Fruit fly (Drosophila melanogaster) whole organism, embryonic: ENCODE measurements around the gene CG9643.
A peak's percentile ranks its signal among the peaks of the same experiment; 100 is the strongest.

Source experiments
- Aef1 ChIP-seq: fragments of 200-800 bp; sonication (Bioruptor generic); IDR thresholded peaks from 3 replicates; pipeline ENCODE4 v1.3.6; 2022; ENCODE audit warnings: missing biosample characterization, missing genetic modification characterization
- Atf3 ChIP-seq: fragments of 200-800 bp; sonication (Bioruptor generic); optimal IDR thresholded peaks from 3 replicates; lab custom pipeline; 2016; ENCODE audit warnings: missing biosample characterization, missing genetic modification characterization
- Awh ChIP-seq: fragments of 200-800 bp; sonication (Bioruptor generic); IDR thresholded peaks from 2 replicates; pipeline ENCODE4, ENCODE4 v1.3.6; 2022; ENCODE audit warnings: missing biosample characterization, missing genetic modification characterization
- CG10321 ChIP-seq: fragments of 200-800 bp; sonication (Bioruptor generic); IDR thresholded peaks from 2 replicates; pipeline ENCODE4 v1.3.6; 2022; ENCODE audit warnings: missing biosample characterization, missing genetic modification characterization
- CG10543 ChIP-seq: fragments of 200-800 bp; sonication (Bioruptor generic); optimal IDR thresholded peaks from 3 replicates; lab custom pipeline; 2017; ENCODE audit warnings: missing biosample characterization, mild to moderate bottlenecking, missing genetic modification characterization, moderate library complexity
- CG11093 ChIP-seq: fragments of 200-800 bp; sonication (Bioruptor generic); IDR thresholded peaks from 3 replicates; pipeline ENCODE4 v1.3.6; 2022; ENCODE audit warnings: missing biosample characterization, missing genetic modification characterization
- CG11696 ChIP-seq: fragments of 200-800 bp; sonication (Bioruptor generic); IDR thresholded peaks from 2 replicates; pipeline ENCODE4 v1.3.6; 2022; ENCODE audit warnings: missing biosample characterization, missing genetic modification characterization
- CG12104 ChIP-seq: fragments of 200-800 bp; sonication (Bioruptor generic); optimal IDR thresholded peaks from 3 replicates; lab custom pipeline; 2016; ENCODE audit warnings: missing biosample characterization, missing genetic modification characterization
- CG12236 ChIP-seq: fragments of 200-800 bp; sonication (Bioruptor generic); optimal IDR thresholded peaks from 2 replicates; lab custom pipeline; 2016; ENCODE audit warnings: missing biosample characterization, missing genetic modification characterization
- CG14667 ChIP-seq: fragments of 200-800 bp; sonication (Bioruptor generic); IDR thresholded peaks from 2 replicates; pipeline ENCODE4 v1.3.6; 2022; ENCODE audit warnings: missing biosample characterization, missing genetic modification characterization
- CG16813 ChIP-seq: fragments of 200-800 bp; sonication (Bioruptor generic); IDR thresholded peaks from 3 replicates; pipeline ENCODE4 v1.3.6; 2022; ENCODE audit warnings: missing biosample characterization, missing genetic modification characterization; ENCODE audit not compliant: partially characterized antibody
- CG34224 ChIP-seq: fragments of 200-800 bp; sonication (Bioruptor generic); IDR thresholded peaks from 3 replicates; pipeline ENCODE4 v1.3.6; 2022; ENCODE audit warnings: missing biosample characterization, missing genetic modification characterization; ENCODE audit not compliant: partially characterized antibody
- CG4282 ChIP-seq: fragments of 200-800 bp; sonication (Bioruptor generic); optimal IDR thresholded peaks from 2 replicates; lab custom pipeline; 2016; ENCODE audit warnings: missing biosample characterization, missing genetic modification characterization
- CG4328 ChIP-seq: fragments of 200-800 bp; sonication (Bioruptor generic); optimal IDR thresholded peaks from 3 replicates; lab custom pipeline; 2017; ENCODE audit warnings: missing biosample characterization, missing genetic modification reagents, missing genetic modification characterization
- CG4707 ChIP-seq: fragments of 200-800 bp; sonication (Bioruptor generic); optimal IDR thresholded peaks from 2 replicates; lab custom pipeline; 2018; ENCODE audit warnings: missing biosample characterization, mild to moderate bottlenecking, missing genetic modification characterization, moderate library complexity
- CG7357 ChIP-seq: fragments of 200-800 bp; sonication (Bioruptor generic); IDR thresholded peaks from 3 replicates; pipeline ENCODE4 v1.3.6; 2022; ENCODE audit warnings: missing biosample characterization, missing genetic modification characterization
- CG7987 ChIP-seq: fragments of 200-800 bp; sonication (Bioruptor generic); optimal IDR thresholded peaks from 2 replicates; lab custom pipeline; 2018; ENCODE audit warnings: missing biosample characterization, mild to moderate bottlenecking, missing genetic modification characterization, moderate library complexity
- CG9797 ChIP-seq: fragments of 200-800 bp; sonication (Bioruptor generic); optimal IDR thresholded peaks from 3 replicates; lab custom pipeline; 2018; ENCODE audit warnings: missing biosample characterization, mild to moderate bottlenecking, missing genetic modification characterization
- CG9932 ChIP-seq: fragments of 200-800 bp; sonication (Bioruptor generic); IDR thresholded peaks from 2 replicates; pipeline ENCODE4 v1.3.6; 2022; ENCODE audit warnings: missing biosample characterization, missing genetic modification characterization
- E2f2 ChIP-seq: fragments of 200-800 bp; sonication (Bioruptor generic); IDR thresholded peaks from 2 replicates; pipeline ENCODE4 v1.3.6; 2022; ENCODE audit warnings: missing biosample characterization, missing genetic modification characterization
- Gug ChIP-seq: fragments of 200-800 bp; sonication (Bioruptor generic); IDR thresholded peaks from 4 replicates; pipeline ENCODE4 v1.3.6; 2022; ENCODE audit warnings: missing biosample characterization, missing genetic modification characterization
- Hsf ChIP-seq: fragments of 200-800 bp; sonication (Bioruptor generic); optimal IDR thresholded peaks from 3 replicates; lab custom pipeline; 2016; ENCODE audit warnings: missing biosample characterization, missing genetic modification characterization
- MESR4 ChIP-seq: fragments of 200-800 bp; sonication (Bioruptor generic); optimal IDR thresholded peaks from 2 replicates; lab custom pipeline; 2018; ENCODE audit warnings: missing biosample characterization, mild to moderate bottlenecking, missing genetic modification characterization, moderate library complexity
- Med ChIP-seq: fragments of 200-800 bp; sonication (Bioruptor generic); peaks from one replicate; lab custom pipeline; 2016; ENCODE audit warnings: missing biosample characterization, missing genetic modification characterization, mild to moderate bottlenecking, inconsistent platforms, moderate library complexity
- Mes4 ChIP-seq: fragments of 200-800 bp; sonication (Bioruptor generic); optimal IDR thresholded peaks from 2 replicates; lab custom pipeline; 2016; ENCODE audit warnings: missing biosample characterization, missing genetic modification characterization
- NC2β ChIP-seq: fragments of 200-800 bp; sonication (Bioruptor generic); optimal IDR thresholded peaks from 2 replicates; lab custom pipeline; 2016; ENCODE audit warnings: missing biosample characterization, missing genetic modification characterization
- NFAT ChIP-seq: fragments of 200-800 bp; sonication (Bioruptor generic); IDR thresholded peaks from 2 replicates; pipeline ENCODE4 v1.3.6; 2022; ENCODE audit warnings: missing biosample characterization, missing genetic modification characterization
- Nf-YC ChIP-seq: fragments of 200-800 bp; optimal IDR thresholded peaks from 3 replicates; lab custom pipeline; 2019; ENCODE audit warnings: missing biosample characterization, mild to moderate bottlenecking, missing genetic modification characterization, moderate library complexity
- Pdp1 ChIP-seq, 2 experiments: fragments of 200-800 bp; sonication (Bioruptor generic); optimal IDR thresholded peaks; 3 replicates each; lab custom pipeline; 2016; ENCODE audit warnings: missing biosample characterization in 2 of 2, missing genetic modification characterization in 2 of 2, mild to moderate bottlenecking in 1 of 2, moderate library complexity in 1 of 2
- Rfx ChIP-seq: fragments of 200-800 bp; sonication (Bioruptor generic); IDR thresholded peaks from 2 replicates; pipeline ENCODE4 v1.3.6; 2022; ENCODE audit warnings: missing biosample characterization, missing genetic modification characterization
- Rx ChIP-seq: fragments of 200-800 bp; sonication (Bioruptor generic); IDR thresholded peaks from 2 replicates; pipeline ENCODE4 v1.3.6; 2022; ENCODE audit warnings: missing biosample characterization, missing genetic modification characterization
- Scr ChIP-seq: fragments of 200-800 bp; sonication (Bioruptor generic); IDR thresholded peaks from 2 replicates; pipeline ENCODE4 v1.3.6; 2022; ENCODE audit warnings: missing biosample characterization, missing genetic modification characterization; ENCODE audit not compliant: partially characterized antibody
- Sin3A ChIP-seq: fragments of >200 bp; optimal IDR thresholded peaks from 2 replicates; lab custom pipeline; 2018
- Tbp ChIP-seq: fragments of >200 bp; optimal IDR thresholded peaks from 2 replicates; lab custom pipeline; 2018; ENCODE audit warnings: missing biosample characterization, missing genetic modification characterization
- Trl ChIP-seq, 3 experiments: fragments of >200 bp in 2 of 3; fragments of 200-800 bp in 1 of 3; sonication (Bioruptor generic) in 1 of 3; optimal IDR thresholded peaks; 2 replicates in 1 of 3; 3 replicates in 2 of 3; lab custom pipeline; 2016 to 2017; ENCODE audit warnings: missing biosample characterization in 1 of 3, missing genetic modification characterization in 1 of 3
- ash1 ChIP-seq: fragments of 200-800 bp; sonication (Bioruptor generic); optimal IDR thresholded peaks from 2 replicates; lab custom pipeline; 2018; ENCODE audit warnings: missing biosample characterization, mild to moderate bottlenecking, missing genetic modification characterization
- dan ChIP-seq: fragments of 200-800 bp; sonication (Bioruptor generic); IDR thresholded peaks from 2 replicates; pipeline ENCODE4 v1.3.6; 2022; ENCODE audit warnings: missing biosample characterization, missing genetic modification characterization
- danr ChIP-seq: fragments of 200-800 bp; sonication (Bioruptor generic); IDR thresholded peaks from 2 replicates; pipeline ENCODE4 v1.3.6; 2022; ENCODE audit warnings: missing biosample characterization, missing genetic modification characterization
- dimm ChIP-seq: fragments of 200-800 bp; sonication (Bioruptor generic); IDR thresholded peaks from 2 replicates; pipeline ENCODE4 v1.3.6; 2022; ENCODE audit warnings: missing biosample characterization, missing genetic modification characterization
- gro ChIP-seq: fragments of 200-800 bp; sonication (Bioruptor generic); optimal IDR thresholded peaks from 2 replicates; lab custom pipeline; 2016; ENCODE audit warnings: missing biosample characterization, missing genetic modification characterization
- inv ChIP-seq: fragments of 200-800 bp; sonication (Bioruptor generic); IDR thresholded peaks from 2 replicates; pipeline ENCODE4 v1.3.6; 2022; ENCODE audit warnings: missing biosample characterization, missing genetic modification characterization; ENCODE audit not compliant: partially characterized antibody
- kah ChIP-seq: fragments of 200-800 bp; sonication (Bioruptor generic); optimal IDR thresholded peaks from 2 replicates; lab custom pipeline; 2018; ENCODE audit warnings: missing biosample characterization, mild to moderate bottlenecking, missing genetic modification characterization
- klu ChIP-seq: fragments of 200-800 bp; sonication (Bioruptor generic); IDR thresholded peaks from 2 replicates; pipeline ENCODE4 v1.3.6; 2022; ENCODE audit warnings: missing biosample characterization, missing genetic modification characterization
- knrl ChIP-seq: fragments of 200-800 bp; sonication (Bioruptor generic); IDR thresholded peaks from 3 replicates; pipeline ENCODE4 v1.3.6; 2022; ENCODE audit warnings: missing biosample characterization, missing genetic modification characterization; ENCODE audit not compliant: partially characterized antibody
- lola ChIP-seq, 3 experiments: fragments of >200 bp in 2 of 3; fragments of 200-800 bp in 1 of 3; sonication (Bioruptor generic) in 1 of 3; optimal IDR thresholded peaks; 2 replicates each; lab custom pipeline; 2017 to 2019; ENCODE audit warnings: missing biosample characterization in 3 of 3, missing genetic modification characterization in 3 of 3, mild to moderate bottlenecking in 1 of 3, moderate library complexity in 1 of 3
- ro ChIP-seq: fragments of 200-800 bp; sonication (Bioruptor generic); IDR thresholded peaks from 2 replicates; pipeline ENCODE4 v1.3.6; 2022; ENCODE audit warnings: missing biosample characterization, missing genetic modification characterization
- row ChIP-seq: fragments of 200-800 bp; sonication (Bioruptor generic); IDR thresholded peaks from 3 replicates; pipeline ENCODE4 v1.3.6; 2022; ENCODE audit warnings: missing biosample characterization, missing genetic modification characterization
- sug ChIP-seq: fragments of 200-800 bp; optimal IDR thresholded peaks from 2 replicates; lab custom pipeline; 2019; ENCODE audit warnings: missing biosample characterization, mild to moderate bottlenecking, missing genetic modification characterization, moderate library complexity
- vfl ChIP-seq: fragments of 200-800 bp; sonication (Bioruptor generic); optimal IDR thresholded peaks from 2 replicates; lab custom pipeline; 2016; ENCODE audit warnings: missing biosample characterization, missing genetic modification characterization
- yki ChIP-seq: fragments of >200 bp; optimal IDR thresholded peaks from 3 replicates; lab custom pipeline; 2018

Gene CG9643

dm6 chr2L:2993236-2993635 is 14.1 kb upstream of the CG9643 start (continued):
- peak; percentile 13 for TF ChIP-seq sug (tag; lab: Kevin White, UChicago)
- 0 out of 3 replicates have a peak, but pooled peaks have one; percentile 29 for TF ChIP-seq Aef1 (GFP tag; lab: Robert Waterston, UW)
- TF ChIP-seq kah (GFP tag; lab: Kevin White, UChicago) = peak; percentile 36
- TF ChIP-seq MESR4 (GFP tag; lab: Kevin White, UChicago) = peak; percentile 30

- TF ChIP-seq Sin3A (lab: Kevin White, UChicago) = peak; percentile 63
- no peak for TF ChIP-seq Mes4
- no peak for TF ChIP-seq ro (GFP tag; lab: Robert Waterston, UW)
- no peak for TF ChIP-seq Hsf
- TF ChIP-seq CG14667 (GFP tag; lab: Robert Waterston, UW) = no peak
- no peak for TF ChIP-seq CG4282 (GFP tag; lab: Kevin White, UChicago)
- no peak for TF ChIP-seq Atf3 (GFP tag; lab: Kevin White, UChicago)
- TF ChIP-seq Med (GFP tag; lab: Kevin White, UChicago) = peak; percentile 81
- peak; percentile 10 for TF ChIP-seq CG4707
- peak; percentile 83 for TF ChIP-seq knrl (GFP tag; lab: Robert Waterston, UW)
- TF ChIP-seq CG12236 (GFP tag; lab: Kevin White, UChicago) = no peak
- no peak for TF ChIP-seq Awh (GFP tag; lab: Robert Waterston, UW)
- no peak for TF ChIP-seq CG10321 (GFP tag; lab: Robert Waterston, UW)
- TF ChIP-seq Trl (optimal IDR thresholded peaks at IDR 0.05; lab: Kevin White, UChicago) = no peak
- no peak for TF ChIP-seq Trl (GFP tag; optimal IDR thresholded peaks at IDR 0.05; lab: Kevin White, UChicago)
- TF ChIP-seq CG11093 (GFP tag; lab: Robert Waterston, UW) = no peak
- TF ChIP-seq Tbp (GFP tag; lab: Kevin White, UChicago) = no peak
- no peak for TF ChIP-seq CG9932 (GFP tag; lab: Robert Waterston, UW)
- no peak for TF ChIP-seq dimm (GFP tag; lab: Robert Waterston, UW)
- no peak for TF ChIP-seq NFAT (GFP tag; lab: Robert Waterston, UW)
- TF ChIP-seq Gug (GFP tag; lab: Robert Waterston, UW) = no peak
- TF ChIP-seq gro (GFP tag; lab: Kevin White, UChicago) = no peak
- peak; percentile 83 for TF ChIP-seq CG9797 (GFP tag; lab: Kevin White, UChicago)
- no peak for TF ChIP-seq Rfx (GFP tag; lab: Robert Waterston, UW)
- TF ChIP-seq Rx = no peak
- TF ChIP-seq Scr (GFP tag; lab: Robert Waterston, UW) = peak; percentile 87
- no peak for TF ChIP-seq ash1
- TF ChIP-seq CG11696 (GFP tag; lab: Robert Waterston, UW) = no peak
- TF ChIP-seq danr (GFP tag; lab: Robert Waterston, UW) = no peak
- TF ChIP-seq CG16813 (GFP tag; lab: Robert Waterston, UW) = peak; percentile 84
- no peak for TF ChIP-seq klu (GFP tag; lab: Robert Waterston, UW)
- TF ChIP-seq inv = peak; percentile 72
- TF ChIP-seq CG4328 = no peak
- TF ChIP-seq Nf-YC = no peak
- peak; percentile 47; the same call in 2 of the 3 replicates for TF ChIP-seq row (GFP tag; lab: Robert Waterston, UW)
- TF ChIP-seq lola (GFP tag; optimal IDR thresholded peaks at IDR 0.05; lab: Kevin White, UChicago) = peak in 1 of 3 experiments; percentile 7
- TF ChIP-seq E2f2 (GFP tag; lab: Robert Waterston, UW) = peak; percentile 88
- no peak for TF ChIP-seq CG7987 (GFP tag; lab: Kevin White, UChicago)
- no peak for TF ChIP-seq CG12104 (GFP tag; lab: Kevin White, UChicago)
- TF ChIP-seq CG34224 (GFP tag; lab: Robert Waterston, UW) = peak; percentile 94
- TF ChIP-seq dan = no peak
- no peak for TF ChIP-seq CG7357 (GFP tag; lab: Robert Waterston, UW)
- TF ChIP-seq vfl = no peak
- TF ChIP-seq NC2β = no peak
- TF ChIP-seq Pdp1 (GFP tag; optimal IDR thresholded peaks at IDR 0.05; lab: Kevin White, UChicago) = peak in 1 of 2 experiments; percentile 1
- TF ChIP-seq yki (lab: Kevin White, UChicago) = no peak
- TF ChIP-seq CG10543 = no peak
Measured at dm6 chr2L:2992664-2993174, 13.6 kb upstream of the CG9643 start, which contains the start of the genes okr and CG3558. Gene okr (minus strand): TSS chr2L:2992759. Gene CG3558 (plus strand): TSS chr2L:2992870.
